Worm (Caenorhabditis elegans) whole organism, late embryonic: ENCODE results near the gene C06E4.5.

Experiments used
- ceh-19 ChIP-seq: fragments of 200-800 bp; sonication (Bioruptor generic); optimal IDR thresholded peaks from 2 replicates; lab custom pipeline; 2018; ENCODE audit warnings: mild to moderate bottlenecking, missing genetic modification characterization, missing compliant biosample characterization
- ceh-30 ChIP-seq: fragments of 150-350 bp; optimal IDR thresholded peaks from 2 replicates; lab custom pipeline; 2014; ENCODE audit warnings: missing biosample characterization, missing genetic modification characterization
- dve-1 ChIP-seq: sonication (generic microtip); optimal IDR thresholded peaks from 2 replicates; lab custom pipeline; 2017; ENCODE audit warnings: antibody characterized with exemption, mild to moderate bottlenecking, missing genetic modification characterization, missing compliant biosample characterization
- eyg-1 ChIP-seq: sonication (generic microtip); optimal IDR thresholded peaks from 2 replicates; lab custom pipeline; 2016; ENCODE audit warnings: missing genotype, missing genetic modification characterization, missing compliant biosample characterization
- fkh-10 ChIP-seq: fragments of 150-350 bp; optimal IDR thresholded peaks from 2 replicates; lab custom pipeline; 2014; ENCODE audit warnings: missing biosample characterization, missing genetic modification reagents, missing genetic modification characterization
- nhr-11 ChIP-seq: fragments of 150-350 bp; optimal IDR thresholded peaks from 2 replicates; lab custom pipeline; 2014; ENCODE audit warnings: missing biosample characterization, missing genetic modification characterization
- pat-9 ChIP-seq: fragments of 200-800 bp; sonication (Bioruptor generic); optimal IDR thresholded peaks from 2 replicates; lab custom pipeline; 2018; ENCODE audit warnings: mild to moderate bottlenecking, missing genetic modification characterization, moderate library complexity, missing compliant biosample characterization
- pqm-1 ChIP-seq: sonication (generic microtip); optimal IDR thresholded peaks from 2 replicates; lab custom pipeline; 2016; ENCODE audit warnings: missing genetic modification characterization, missing compliant biosample characterization
- ref-2 ChIP-seq: sonication (generic microtip); optimal IDR thresholded peaks from 2 replicates; lab custom pipeline; 2016; ENCODE audit warnings: missing genetic modification characterization, missing compliant biosample characterization
- sox-4 ChIP-seq: sonication (generic microtip); optimal IDR thresholded peaks from 2 replicates; lab custom pipeline; 2017; ENCODE audit warnings: mild to moderate bottlenecking, missing genetic modification characterization, inconsistent platforms, missing compliant biosample characterization
- unc-86 ChIP-seq: sonication (generic microtip); optimal IDR thresholded peaks from 2 replicates; lab custom pipeline; 2016; ENCODE audit warnings: missing genetic modification characterization, missing compliant biosample characterization

- TF ChIP-seq fkh-10 = no peak
- no peak for TF ChIP-seq ceh-30 (tag; lab: Kevin White, UChicago)
- TF ChIP-seq nhr-11 (tag; lab: Kevin White, UChicago) = no peak
- no peak for TF ChIP-seq ref-2 (tag; lab: Kevin White, UChicago)
- TF ChIP-seq pat-9 (tag; lab: Kevin White, UChicago) = no peak
- TF ChIP-seq dve-1 (tag; lab: Kevin White, UChicago) = no peak
- TF ChIP-seq ceh-19 (GFP tag; lab: Kevin White, UChicago) = no peak
- no peak for TF ChIP-seq sox-4 (tag; lab: Kevin White, UChicago)
- no peak for TF ChIP-seq eyg-1 (tag; lab: Kevin White, UChicago)
- TF ChIP-seq pqm-1 (tag; lab: Kevin White, UChicago) = no peak
- TF ChIP-seq unc-86 (tag; lab: Kevin White, UChicago) = no peak
These were observed 23.9 kb upstream of the C06E4.5 start, which contains the start of gene D2024.4 for ce11 chrIV:7230935-7231334.
